Worm (Caenorhabditis elegans): ENCODE results near the gene F08G12.3.

F08G12.3 gene

DNA sequence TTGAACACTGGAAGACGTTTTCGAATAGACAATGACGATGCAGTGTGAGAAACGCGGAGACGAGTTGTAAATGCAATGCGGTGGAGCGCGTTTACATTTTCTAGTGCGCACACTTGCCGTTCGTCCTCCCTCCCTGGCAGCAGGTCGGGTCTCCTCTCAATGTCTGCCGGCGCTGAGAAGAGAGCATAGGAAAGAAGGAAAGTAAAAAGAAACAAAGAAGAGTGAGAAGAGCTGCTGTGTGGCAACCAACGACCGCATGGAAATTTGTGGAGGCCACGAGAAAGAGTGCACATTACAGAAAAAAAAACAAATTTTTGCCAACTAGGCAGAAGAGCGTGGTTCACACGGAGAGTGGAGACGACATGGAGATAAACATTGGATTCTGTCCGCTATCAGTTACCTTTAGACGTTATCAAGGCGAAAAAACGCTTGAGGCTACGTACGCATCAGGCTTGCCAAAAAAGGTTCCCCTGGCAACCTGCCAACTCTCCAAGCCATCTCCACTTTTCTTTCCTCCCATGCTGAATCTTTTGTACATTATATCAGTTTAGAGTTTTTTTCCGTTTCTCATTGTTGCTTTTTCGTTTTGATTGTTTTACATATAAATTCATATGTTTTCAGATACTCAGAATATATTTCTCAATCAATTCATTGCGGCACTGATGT, at the start of gene F08G12.3, which contains the start of gene snrp-40.1:
TSS of gene F08G12.3 (plus strand) at position 616 of the 666 bp plus-strand sequence.
TSS of gene snrp-40.1 (minus strand) at position 143 of the 666 bp plus-strand sequence.
- peak; percentile 6 for TF ChIP-seq nhr-90 (tag; optimal IDR thresholded peaks at IDR 0.05; ENCODE audit: poor library complexity)
- peak; percentile 58 to 66 for TF ChIP-seq lin-35 (GFP tag; optimal IDR thresholded peaks at IDR 0.05)
- TF ChIP-seq nhr-85 (tag): peak; percentile 38
- peak; percentile 87 for TF ChIP-seq mep-1 (tag; optimal IDR thresholded peaks at IDR 0.05)
- TF ChIP-seq Y116A8C.19 (tag; optimal IDR thresholded peaks at IDR 0.05; ENCODE audit: borderline replicate concordance): no peak
- TF ChIP-seq lin-14 (GFP tag; optimal IDR thresholded peaks at IDR 0.05): peak; percentile 99
- no peak for TF ChIP-seq zag-1 (tag; optimal IDR thresholded peaks at IDR 0.05)
- peak; percentile 70 for TF ChIP-seq dsc-1 (tag; optimal IDR thresholded peaks at IDR 0.05)
- TF ChIP-seq nhr-20 (tag; optimal IDR thresholded peaks at IDR 0.05): peak; percentile 90
- TF ChIP-seq aly-2 (tag; optimal IDR thresholded peaks at IDR 0.05): no peak
- TF ChIP-seq fkh-8 (tag; optimal IDR thresholded peaks at IDR 0.05): peak; percentile 93
- peak; percentile 46 to 84 for TF ChIP-seq lsy-2 (tag; optimal IDR thresholded peaks at IDR 0.05)
- peak; percentile 83 for TF ChIP-seq rnt-1 (tag; optimal IDR thresholded peaks at IDR 0.05)
- TF ChIP-seq dpl-1 (GFP tag; optimal IDR thresholded peaks at IDR 0.05): peak; percentile 26 to 58 (median 43)
- TF ChIP-seq pax-3 (tag; optimal IDR thresholded peaks at IDR 0.05): peak; percentile 29
- peak; percentile 75 for TF ChIP-seq lin-13 (GFP tag; optimal IDR thresholded peaks at IDR 0.05)
- TF ChIP-seq unc-86 (tag; optimal IDR thresholded peaks at IDR 0.05): peak; percentile 63
- TF ChIP-seq ztf-11 (tag; optimal IDR thresholded peaks at IDR 0.05): peak in 1 of 2 experiments; percentile 60
- TF ChIP-seq ces-1 (GFP tag; optimal IDR thresholded peaks at IDR 0.05): no peak
- TF ChIP-seq ceh-63 (GFP tag; optimal IDR thresholded peaks at IDR 0.05): no peak
- peak; percentile 42 for TF ChIP-seq ceh-8 (GFP tag; optimal IDR thresholded peaks at IDR 0.05)
- TF ChIP-seq efl-1 (optimal IDR thresholded peaks at IDR 0.05): peak; percentile 53 to 69
- TF ChIP-seq efl-1 (GFP tag; optimal IDR thresholded peaks at IDR 0.05 in 1 of 2): peak; percentile 28 to 91
- TF ChIP-seq efl-3 (GFP tag; optimal IDR thresholded peaks at IDR 0.05): no peak
- peak; percentile 67 for TF ChIP-seq egl-13 (tag; optimal IDR thresholded peaks at IDR 0.05)
- TF ChIP-seq nhr-19 (GFP tag; conservative IDR thresholded peaks at IDR 0.05): peak; percentile 74
- no peak for TF ChIP-seq C34B4.2 (tag; optimal IDR thresholded peaks at IDR 0.05)
- TF ChIP-seq C04F5.9 (tag; optimal IDR thresholded peaks at IDR 0.05): no peak
- peak; percentile 83 for TF ChIP-seq C16A3.4 (tag; optimal IDR thresholded peaks at IDR 0.05)
- TF ChIP-seq nhr-237 (tag; optimal IDR thresholded peaks at IDR 0.05): peak; percentile 12
- peak; percentile 65 for TF ChIP-seq jun-1 (tag; optimal IDR thresholded peaks at IDR 0.05)
- peak; percentile 87 for TF ChIP-seq nhr-71 (tag; optimal IDR thresholded peaks at IDR 0.05)
- peak; percentile 80 for TF ChIP-seq swsn-7 (tag; optimal IDR thresholded peaks at IDR 0.05)
- no peak for TF ChIP-seq nhr-28 (tag; optimal IDR thresholded peaks at IDR 0.05)
- no peak for TF ChIP-seq nhr-84 (tag; optimal IDR thresholded peaks at IDR 0.05)
- TF ChIP-seq ceh-82 (tag; optimal IDR thresholded peaks at IDR 0.05): peak; percentile 28 to 90 (median 56)
- no peak for TF ChIP-seq mef-2 (tag; optimal IDR thresholded peaks at IDR 0.05)
- no peak for TF ChIP-seq fkh-4 (tag; optimal IDR thresholded peaks at IDR 0.05; ENCODE audit: borderline replicate concordance)
- TF ChIP-seq lin-39 (tag; optimal IDR thresholded peaks at IDR 0.05): no peak
- no peak for TF ChIP-seq ama-1 (optimal IDR thresholded peaks at IDR 0.05)
- TF ChIP-seq sup-37 (GFP tag; optimal IDR thresholded peaks at IDR 0.05): no peak
- no peak for TF ChIP-seq vab-15 (tag; optimal IDR thresholded peaks at IDR 0.05)
- no peak for TF ChIP-seq irx-1 (tag; optimal IDR thresholded peaks at IDR 0.05)
- no peak for TF ChIP-seq zip-4 (GFP tag; optimal IDR thresholded peaks at IDR 0.05)
- TF ChIP-seq tlp-1 (tag; optimal IDR thresholded peaks at IDR 0.05): no peak
- no peak for TF ChIP-seq pqm-1 (tag; optimal IDR thresholded peaks at IDR 0.05)
- peak; percentile 76 for TF ChIP-seq nhr-47 (tag; optimal IDR thresholded peaks at IDR 0.05)
- no peak for TF ChIP-seq unc-62 (GFP tag; optimal IDR thresholded peaks at IDR 0.05)
- no peak for TF ChIP-seq alr-1 (tag; optimal IDR thresholded peaks at IDR 0.05; ENCODE audit: borderline replicate concordance)
- TF ChIP-seq mab-9 (GFP tag; IDR thresholded peaks at IDR 0.05): no peak
- TF ChIP-seq elt-3 (tag; optimal IDR thresholded peaks at IDR 0.05): peak in 1 of 6 experiments; percentile 24
- TF ChIP-seq unc-30 (tag; optimal IDR thresholded peaks at IDR 0.05): no peak
